Worm (Caenorhabditis elegans) whole organism, late embryonic: ENCODE results near the gene W07E11.1.

Experiments
- C38D4.7 ChIP-seq: fragments of 200-800 bp; sonication (Bioruptor generic); optimal IDR thresholded peaks from 2 replicates; lab custom pipeline; 2018; ENCODE audit warnings: mild to moderate bottlenecking, missing genetic modification characterization, moderate library complexity, missing compliant biosample characterization
- F13H6.1 ChIP-seq: sonication (generic microtip); optimal IDR thresholded peaks from 2 replicates; lab custom pipeline; 2016; ENCODE audit warnings: missing genetic modification characterization, missing compliant biosample characterization
- K09A11.1 ChIP-seq: sonication (generic microtip); optimal IDR thresholded peaks from 2 replicates; lab custom pipeline; 2017; ENCODE audit warnings: antibody characterized with exemption, mild to moderate bottlenecking, missing genetic modification characterization, missing compliant biosample characterization; ENCODE audit not compliant: insufficient read depth
- ama-1 ChIP-seq: fragments of 150-350 bp; optimal IDR thresholded peaks from 2 replicates; lab custom pipeline; 2014
- ceh-18 ChIP-seq: sonication (generic microtip); optimal IDR thresholded peaks from 2 replicates; lab custom pipeline; 2016; ENCODE audit warnings: missing genetic modification characterization, missing compliant biosample characterization
- ceh-2 ChIP-seq: sonication (generic microtip); optimal IDR thresholded peaks from 2 replicates; lab custom pipeline; 2016; ENCODE audit warnings: missing genotype, missing genetic modification characterization, missing compliant biosample characterization
- ceh-22 ChIP-seq: sonication (generic microtip); optimal IDR thresholded peaks from 2 replicates; lab custom pipeline; 2017; ENCODE audit warnings: missing biosample characterization, missing genetic modification characterization
- ceh-24 ChIP-seq: sonication (generic microtip); optimal IDR thresholded peaks from 2 replicates; lab custom pipeline; 2016; ENCODE audit warnings: mild to moderate bottlenecking, missing genetic modification characterization, missing compliant biosample characterization
- ceh-31 ChIP-seq: sonication (generic microtip); optimal IDR thresholded peaks from 2 replicates; lab custom pipeline; 2016; ENCODE audit warnings: missing genetic modification characterization, missing compliant biosample characterization
- ceh-48 ChIP-seq: sonication (generic microtip); optimal IDR thresholded peaks from 2 replicates; lab custom pipeline; 2016; ENCODE audit warnings: missing genetic modification characterization, inconsistent platforms, missing compliant biosample characterization
- ceh-6 ChIP-seq: fragments of 200-800 bp; sonication (Bioruptor generic); optimal IDR thresholded peaks from 2 replicates; lab custom pipeline; 2018; ENCODE audit warnings: mild to moderate bottlenecking, missing genetic modification characterization, missing compliant biosample characterization
- che-1 ChIP-seq: sonication (generic microtip); optimal IDR thresholded peaks from 2 replicates; lab custom pipeline; 2016; ENCODE audit warnings: mild to moderate bottlenecking, missing genetic modification characterization, missing compliant biosample characterization
- dve-1 ChIP-seq: sonication (generic microtip); optimal IDR thresholded peaks from 2 replicates; lab custom pipeline; 2017; ENCODE audit warnings: antibody characterized with exemption, mild to moderate bottlenecking, missing genetic modification characterization, missing compliant biosample characterization
- fkh-6 ChIP-seq: sonication (generic microtip); optimal IDR thresholded peaks from 2 replicates; lab custom pipeline; 2016; ENCODE audit warnings: missing genetic modification characterization, missing compliant biosample characterization
- gmeb-2 ChIP-seq: sonication (generic microtip); optimal IDR thresholded peaks from 2 replicates; lab custom pipeline; 2016; ENCODE audit warnings: missing genetic modification characterization, inconsistent platforms, missing compliant biosample characterization
- hlh-13 ChIP-seq: fragments of 200-800 bp; sonication (Bioruptor generic); optimal IDR thresholded peaks from 2 replicates; lab custom pipeline; 2018; ENCODE audit warnings: mild to moderate bottlenecking, missing genetic modification characterization, missing compliant biosample characterization
- hlh-15 ChIP-seq: sonication (generic microtip); optimal IDR thresholded peaks from 2 replicates; lab custom pipeline; 2016; ENCODE audit warnings: missing genetic modification characterization, missing compliant biosample characterization
- hlh-30 ChIP-seq: sonication (generic microtip); optimal IDR thresholded peaks from 2 replicates; lab custom pipeline; 2017; ENCODE audit warnings: antibody characterized with exemption, missing genetic modification characterization, missing compliant biosample characterization; ENCODE audit not compliant: insufficient read depth
- hlh-8 ChIP-seq: sonication (generic microtip); optimal IDR thresholded peaks from 2 replicates; lab custom pipeline; 2016; ENCODE audit warnings: missing genotype, missing genetic modification characterization, missing compliant biosample characterization
- lim-6 ChIP-seq: sonication (generic microtip); optimal IDR thresholded peaks from 2 replicates; lab custom pipeline; 2016; ENCODE audit warnings: missing genetic modification characterization, missing compliant biosample characterization
- nfya-1 ChIP-seq: sonication (generic microtip); optimal IDR thresholded peaks from 2 replicates; lab custom pipeline; 2017; ENCODE audit warnings: missing genetic modification characterization, mild to moderate bottlenecking, missing compliant biosample characterization, antibody characterized with exemption, moderate library complexity
- nhr-232 ChIP-seq: sonication (generic microtip); optimal IDR thresholded peaks from 2 replicates; lab custom pipeline; 2016; ENCODE audit warnings: missing genetic modification characterization, missing compliant biosample characterization
- npax-4 ChIP-seq: sonication (generic microtip); optimal IDR thresholded peaks from 2 replicates; lab custom pipeline; 2016; ENCODE audit warnings: missing genetic modification characterization, missing compliant biosample characterization
- pha-2 ChIP-seq: sonication (generic microtip); optimal IDR thresholded peaks from 2 replicates; lab custom pipeline; 2017; ENCODE audit warnings: mild to moderate bottlenecking, missing genetic modification characterization, missing compliant biosample characterization
- pha-4 ChIP-seq: fragments of 150-350 bp; optimal IDR thresholded peaks from 2 replicates; lab custom pipeline; 2018; ENCODE audit warnings: missing biosample characterization, missing genetic modification reagents, missing genetic modification characterization
- pqm-1 ChIP-seq: sonication (generic microtip); optimal IDR thresholded peaks from 2 replicates; lab custom pipeline; 2016; ENCODE audit warnings: missing genetic modification characterization, missing compliant biosample characterization
- ref-2 ChIP-seq: sonication (generic microtip); optimal IDR thresholded peaks from 2 replicates; lab custom pipeline; 2016; ENCODE audit warnings: missing genetic modification characterization, missing compliant biosample characterization
- sox-4 ChIP-seq: sonication (generic microtip); optimal IDR thresholded peaks from 2 replicates; lab custom pipeline; 2017; ENCODE audit warnings: mild to moderate bottlenecking, missing genetic modification characterization, inconsistent platforms, missing compliant biosample characterization
- syd-9 ChIP-seq: sonication (generic microtip); optimal IDR thresholded peaks from 2 replicates; lab custom pipeline; 2016; ENCODE audit warnings: mild to moderate bottlenecking, missing genetic modification characterization, moderate library complexity, missing compliant biosample characterization
- tbx-2 ChIP-seq: sonication (generic microtip); optimal IDR thresholded peaks from 2 replicates; lab custom pipeline; 2016; ENCODE audit warnings: missing genetic modification characterization, missing compliant biosample characterization
- tbx-7 ChIP-seq: sonication (generic microtip); optimal IDR thresholded peaks from 2 replicates; lab custom pipeline; 2016; ENCODE audit warnings: missing genotype, missing genetic modification characterization, missing compliant biosample characterization
- unc-55 ChIP-seq: sonication (generic microtip); optimal IDR thresholded peaks from 2 replicates; lab custom pipeline; 2017; ENCODE audit warnings: missing biosample characterization, missing genetic modification reagents, missing genetic modification characterization
- unc-86 ChIP-seq: sonication (generic microtip); optimal IDR thresholded peaks from 2 replicates; lab custom pipeline; 2016; ENCODE audit warnings: missing genetic modification characterization, missing compliant biosample characterization
- zip-5 ChIP-seq: sonication (generic microtip); optimal IDR thresholded peaks from 2 replicates; lab custom pipeline; 2016; ENCODE audit warnings: missing genetic modification characterization, missing compliant biosample characterization

Gene W07E11.1

DNA sequence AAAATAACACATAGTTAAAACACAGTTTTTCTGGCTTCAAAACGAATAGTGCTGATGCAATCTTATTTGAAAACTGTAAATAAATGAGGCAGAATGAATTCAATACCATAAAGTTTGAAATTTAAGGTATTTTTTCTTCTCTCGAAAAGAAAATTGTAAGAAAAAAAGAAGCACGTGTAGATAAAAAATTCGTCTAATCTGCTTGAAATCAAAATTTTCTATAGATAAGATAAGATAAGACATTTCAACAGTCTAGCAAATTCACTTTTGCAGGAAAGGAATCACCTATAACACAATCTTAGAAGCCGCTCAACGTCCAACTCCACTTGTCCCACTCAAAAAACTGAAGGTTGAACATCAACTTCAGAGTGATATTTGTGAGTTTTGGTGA is 30.0 kb upstream of the W07E11.1 start:
- TF ChIP-seq che-1 (tag; lab: Kevin White, UChicago) (no peak), hlh-8 (tag; lab: Kevin White, UChicago) (no peak), ceh-22 (tag; lab: Kevin White, UChicago) (no peak), syd-9 (tag; lab: Kevin White, UChicago) (no peak), pha-4 (tag; lab: Kevin White, UChicago) (no peak), ref-2 (no peak), hlh-13 (no peak), unc-55 (GFP tag; lab: Kevin White, UChicago) (no peak), zip-5 (tag; lab: Kevin White, UChicago) (no peak), gmeb-2 (tag; lab: Kevin White, UChicago) (no peak), nhr-232 (tag; lab: Kevin White, UChicago) (no peak), nfya-1 (tag; lab: Kevin White, UChicago) (no peak), ceh-48 (tag; lab: Kevin White, UChicago) (no peak), npax-4 (tag; lab: Kevin White, UChicago) (no peak)

DNA sequence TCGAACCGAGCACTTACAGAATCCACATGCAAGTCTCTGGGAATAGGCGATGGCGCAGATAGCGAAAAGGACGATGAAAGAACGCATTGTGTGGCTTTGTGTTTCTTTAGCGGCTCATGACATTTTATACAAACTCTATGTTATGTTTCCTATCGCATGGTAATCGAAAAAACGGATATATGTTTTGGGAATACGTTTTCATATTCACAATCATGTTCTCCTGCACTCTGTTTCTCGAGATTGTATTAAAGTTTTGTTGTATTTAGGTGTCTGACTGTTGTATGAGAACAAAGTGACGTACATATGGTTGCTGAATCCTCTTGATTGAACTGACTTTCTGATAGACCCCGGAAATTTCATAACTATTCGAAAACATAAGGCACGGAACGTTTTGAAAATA is 26.1 kb upstream of the W07E11.1 start, which contains the start of gene ZC373.2:
ZC373.2 (minus strand) TSS at position 101 of the 400 bp plus-strand sequence.
- TF ChIP-seq pqm-1 (no peak), sox-4 (tag; lab: Kevin White, UChicago) (no peak), F13H6.1 (tag; lab: Kevin White, UChicago) (no peak), tbx-2 (tag; lab: Kevin White, UChicago) (no peak), nfya-1 (tag; lab: Kevin White, UChicago) (no peak), dve-1 (tag; lab: Kevin White, UChicago) (no peak), npax-4 (tag; lab: Kevin White, UChicago) (no peak), K09A11.1 (tag; lab: Kevin White, UChicago) (no peak), C38D4.7 (GFP tag; lab: Kevin White, UChicago) (no peak), ceh-2 (tag; lab: Kevin White, UChicago) (no peak), ceh-48 (tag; lab: Kevin White, UChicago) (no peak), fkh-6 (no peak), hlh-30 (tag; lab: Kevin White, UChicago) (no peak), nhr-232 (tag; lab: Kevin White, UChicago) (no peak)

DNA sequence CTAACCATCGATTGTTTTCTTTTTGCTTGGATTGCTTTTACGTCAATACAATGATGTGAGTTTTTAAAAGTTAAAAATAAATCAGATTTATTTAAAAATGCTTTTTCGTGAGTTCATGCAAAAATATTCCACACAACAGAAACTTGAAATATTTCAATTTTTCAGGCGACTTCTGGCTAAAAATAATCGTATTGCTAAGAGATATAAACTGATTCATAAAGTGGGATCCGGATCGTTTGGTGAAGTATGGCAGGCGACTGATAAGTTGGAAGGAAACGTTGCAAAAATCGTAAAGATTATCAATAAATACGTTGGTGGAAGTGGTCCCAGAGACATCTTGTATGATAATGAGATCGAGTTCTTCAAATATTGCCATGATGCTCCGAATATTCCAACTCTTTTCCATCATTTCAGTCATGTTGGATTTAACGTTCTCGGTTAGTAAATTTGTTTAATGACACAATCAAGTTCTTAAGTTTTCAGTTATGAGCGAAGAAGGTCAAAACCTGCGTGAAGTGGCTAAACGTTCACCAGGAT is 23.9 kb upstream of the W07E11.1 start, which contains the start of gene ZC373.3:
ZC373.3 (plus strand) TSS at position 51 of the 537 bp plus-strand sequence.
- no peak for TF ChIP-seq ama-1 (lab: Kevin White, UChicago)
- no peak for TF ChIP-seq hlh-13

DNA sequence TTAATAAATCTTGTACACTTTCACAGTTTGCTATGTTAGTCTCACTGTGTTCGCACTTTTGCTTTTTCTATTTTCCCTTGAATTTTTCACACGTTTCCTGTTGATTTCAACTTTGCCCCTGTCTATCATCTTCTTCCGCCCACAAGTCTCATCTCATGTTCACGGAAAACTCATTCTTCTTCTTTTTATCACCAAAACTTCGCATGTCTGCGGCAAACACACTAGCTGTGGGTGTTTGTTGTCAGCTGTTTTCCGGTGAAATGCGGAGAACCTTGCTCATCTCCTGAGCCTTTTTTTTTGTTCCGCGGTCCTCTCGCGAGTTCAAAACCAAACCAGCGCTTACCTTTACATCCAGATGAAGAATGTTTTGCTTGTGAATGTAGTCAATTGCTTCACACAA is 16.0 kb upstream of the W07E11.1 start:
- no peak for TF ChIP-seq hlh-30 (tag; lab: Kevin White, UChicago)
- peak; percentile 51 for TF ChIP-seq ceh-18
- TF ChIP-seq hlh-15 (tag; lab: Kevin White, UChicago): no peak

DNA sequence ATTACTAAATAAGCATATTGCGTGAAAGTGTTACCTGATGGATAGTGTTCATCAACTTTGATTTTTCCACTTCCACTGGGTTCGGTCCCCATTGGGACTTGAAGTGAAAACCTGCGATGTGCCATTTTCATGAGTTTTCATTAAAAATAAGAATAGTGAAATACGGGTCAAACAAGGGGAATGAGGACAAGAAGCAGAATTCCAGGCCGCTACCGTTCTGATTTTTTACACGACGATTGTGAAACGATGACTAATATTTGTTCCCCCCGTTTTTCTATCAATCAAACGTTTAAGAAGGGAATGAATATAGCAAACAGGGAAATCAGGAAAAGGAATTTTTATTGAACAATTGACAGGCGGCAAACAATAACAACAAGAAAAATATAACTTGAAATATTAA is 14.7 kb upstream of the W07E11.1 start, which contains the start of gene mlck-1:
mlck-1 (minus strand) TSS at position 101 of the 400 bp plus-strand sequence.
- TF ChIP-seq syd-9 (tag; lab: Kevin White, UChicago) (no peak), ref-2 (no peak), lim-6 (tag; lab: Kevin White, UChicago) (no peak), ceh-31 (tag; lab: Kevin White, UChicago) (no peak), tbx-7 (no peak), unc-86 (tag; lab: Kevin White, UChicago) (no peak), gmeb-2 (tag; lab: Kevin White, UChicago) (no peak), pha-2 (tag; lab: Kevin White, UChicago) (no peak), ceh-6 (GFP tag; lab: Kevin White, UChicago) (no peak), ceh-24 (tag; lab: Kevin White, UChicago) (no peak)
- TF ChIP-seq, all 69 proteins: peak for 0
